Worm (Caenorhabditis elegans) whole organism, mixed stage, embryonic: ENCODE results near the gene clec-6.
A peak's percentile ranks its signal among the peaks of the same experiment; 100 is the strongest.
"Not testable (repeated sequence)": the region's sequence is repeated elsewhere in the genome, so short reads cannot be mapped to it uniquely, and the experiment has no call there.

ENCODE experiments used
- M03D4.4 ChIP-seq: sonication (generic microtip); optimal IDR thresholded peaks from 2 replicates; lab custom pipeline; 2017; ENCODE audit warnings: mild to moderate bottlenecking, missing genetic modification characterization, missing compliant biosample characterization
- bed-3 ChIP-seq: fragments of 200-800 bp; sonication (Bioruptor generic); optimal IDR thresholded peaks from 3 replicates; lab custom pipeline; 2018; ENCODE audit warnings: mild to moderate bottlenecking, missing genetic modification characterization, moderate library complexity, missing compliant biosample characterization
- blmp-1 ChIP-seq: fragments of 150-350 bp; optimal IDR thresholded peaks from 2 replicates; lab custom pipeline; 2014; ENCODE audit warnings: missing biosample characterization, missing genetic modification characterization
- ceh-39 ChIP-seq: fragments of 150-350 bp; optimal IDR thresholded peaks from 2 replicates; lab custom pipeline; 2014; ENCODE audit warnings: missing biosample characterization, missing genetic modification characterization
- ceh-43 ChIP-seq: fragments of 200-800 bp; sonication (Bioruptor generic); optimal IDR thresholded peaks from 2 replicates; lab custom pipeline; 2018; ENCODE audit warnings: mild to moderate bottlenecking, missing genetic modification characterization, moderate library complexity, missing compliant biosample characterization
- ceh-83 ChIP-seq: fragments of 200-800 bp; sonication (Bioruptor generic); optimal IDR thresholded peaks from 2 replicates; lab custom pipeline; 2018; ENCODE audit warnings: mild to moderate bottlenecking, missing genetic modification characterization, missing compliant biosample characterization
- ces-1 ChIP-seq: fragments of 150-350 bp; optimal IDR thresholded peaks from 2 replicates; lab custom pipeline; 2014; ENCODE audit warnings: missing biosample characterization, missing genetic modification reagents, missing genetic modification characterization
- drap-1 ChIP-seq: fragments of 200-800 bp; sonication (Bioruptor generic); optimal IDR thresholded peaks from 3 replicates; lab custom pipeline; 2018; ENCODE audit warnings: mild to moderate bottlenecking, missing genetic modification characterization, missing compliant biosample characterization
- elt-1 ChIP-seq: sonication (generic microtip); optimal IDR thresholded peaks from 2 replicates; lab custom pipeline; 2017; ENCODE audit warnings: missing genetic modification characterization, mild to moderate bottlenecking, missing compliant biosample characterization, antibody characterized with exemption, moderate library complexity, borderline replicate concordance; ENCODE audit not compliant: insufficient read depth
- elt-3 ChIP-seq: fragments of 150-350 bp; optimal IDR thresholded peaks from 2 replicates; lab custom pipeline; 2014; ENCODE audit warnings: missing biosample characterization, missing genetic modification characterization
- flh-1 ChIP-seq: fragments of 200-800 bp; sonication (Bioruptor generic); optimal IDR thresholded peaks from 2 replicates; lab custom pipeline; 2018; ENCODE audit warnings: mild to moderate bottlenecking, missing genetic modification characterization, moderate library complexity, missing compliant biosample characterization
- ham-2 ChIP-seq: fragments of 200-800 bp; sonication (Bioruptor generic); optimal IDR thresholded peaks from 2 replicates; lab custom pipeline; 2018; ENCODE audit warnings: mild to moderate bottlenecking, missing genetic modification characterization, missing compliant biosample characterization
- lin-13 ChIP-seq: fragments of 150-350 bp; optimal IDR thresholded peaks from 2 replicates; lab custom pipeline; 2014; ENCODE audit warnings: missing biosample characterization, missing genetic modification characterization
- lin-32 ChIP-seq: fragments of 200-800 bp; sonication (Bioruptor generic); optimal IDR thresholded peaks from 2 replicates; lab custom pipeline; 2018; ENCODE audit warnings: mild to moderate bottlenecking, missing genetic modification characterization, missing compliant biosample characterization
- lsy-2 ChIP-seq: fragments of 150-350 bp; optimal IDR thresholded peaks from 2 replicates; lab custom pipeline; 2014; ENCODE audit warnings: missing biosample characterization, missing genetic modification characterization
- mab-5 ChIP-seq: fragments of 150-350 bp; optimal IDR thresholded peaks from 2 replicates; lab custom pipeline; 2014; ENCODE audit warnings: missing biosample characterization, missing genetic modification characterization
- mep-1 ChIP-seq: fragments of 150-350 bp; optimal IDR thresholded peaks from 2 replicates; lab custom pipeline; 2017; ENCODE audit warnings: missing biosample characterization, missing genetic modification reagents, missing genetic modification characterization, inconsistent platforms
- mls-2 ChIP-seq: sonication (generic microtip); optimal IDR thresholded peaks from 2 replicates; lab custom pipeline; 2016; ENCODE audit warnings: mild to moderate bottlenecking, missing genetic modification characterization, moderate library complexity, missing compliant biosample characterization
- nhr-12 ChIP-seq: fragments of 150-350 bp; optimal IDR thresholded peaks from 2 replicates; lab custom pipeline; 2014; ENCODE audit warnings: missing biosample characterization, missing genetic modification characterization
- nhr-2 ChIP-seq: fragments of 150-350 bp; optimal IDR thresholded peaks from 2 replicates; lab custom pipeline; 2014; ENCODE audit warnings: missing biosample characterization, missing genetic modification characterization
- nhr-237 ChIP-seq: fragments of 150-350 bp; optimal IDR thresholded peaks from 2 replicates; lab custom pipeline; 2014; ENCODE audit warnings: missing biosample characterization, missing genetic modification characterization
- nhr-28 ChIP-seq: fragments of 150-350 bp; optimal IDR thresholded peaks from 2 replicates; lab custom pipeline; 2014; ENCODE audit warnings: missing biosample characterization, missing genetic modification characterization
- nhr-76 ChIP-seq: sonication (generic microtip); optimal IDR thresholded peaks from 2 replicates; lab custom pipeline; 2017; ENCODE audit warnings: missing biosample characterization, missing genetic modification characterization
- pha-4 ChIP-seq: fragments of 150-350 bp; optimal IDR thresholded peaks from 2 replicates; lab custom pipeline; 2018; ENCODE audit warnings: missing biosample characterization, missing genetic modification reagents, missing genetic modification characterization
- sem-2 ChIP-seq: fragments of 200-800 bp; sonication (Bioruptor generic); optimal IDR thresholded peaks from 2 replicates; lab custom pipeline; 2018; ENCODE audit warnings: mild to moderate bottlenecking, missing genetic modification characterization, missing compliant biosample characterization
- snpc-4 ChIP-seq: fragments of 150-350 bp; optimal IDR thresholded peaks from 2 replicates; lab custom pipeline; 2014; ENCODE audit warnings: missing biosample characterization, missing genetic modification characterization
- sptf-1 ChIP-seq: sonication (generic microtip); optimal IDR thresholded peaks from 2 replicates; lab custom pipeline; 2017; ENCODE audit warnings: mild to moderate bottlenecking, missing genetic modification characterization, moderate library complexity, missing compliant biosample characterization
- tbx-8 ChIP-seq: fragments of 200-800 bp; sonication (Bioruptor generic); optimal IDR thresholded peaks from 2 replicates; lab custom pipeline; 2018; ENCODE audit warnings: mild to moderate bottlenecking, missing genetic modification characterization, moderate library complexity, missing compliant biosample characterization
- unc-120 ChIP-seq: sonication (generic microtip); optimal IDR thresholded peaks from 2 replicates; lab custom pipeline; 2017; ENCODE audit warnings: missing genetic modification characterization, missing compliant biosample characterization; ENCODE audit not compliant: poor library complexity, severe bottlenecking
- zip-8 ChIP-seq: fragments of 150-350 bp; optimal IDR thresholded peaks from 2 replicates; lab custom pipeline; 2014; ENCODE audit warnings: missing biosample characterization, missing genetic modification characterization
- ztf-11 ChIP-seq: fragments of 150-350 bp; optimal IDR thresholded peaks from 2 replicates; lab custom pipeline; 2014; ENCODE audit warnings: missing biosample characterization, missing genetic modification characterization

clec-6 gene

DNA sequence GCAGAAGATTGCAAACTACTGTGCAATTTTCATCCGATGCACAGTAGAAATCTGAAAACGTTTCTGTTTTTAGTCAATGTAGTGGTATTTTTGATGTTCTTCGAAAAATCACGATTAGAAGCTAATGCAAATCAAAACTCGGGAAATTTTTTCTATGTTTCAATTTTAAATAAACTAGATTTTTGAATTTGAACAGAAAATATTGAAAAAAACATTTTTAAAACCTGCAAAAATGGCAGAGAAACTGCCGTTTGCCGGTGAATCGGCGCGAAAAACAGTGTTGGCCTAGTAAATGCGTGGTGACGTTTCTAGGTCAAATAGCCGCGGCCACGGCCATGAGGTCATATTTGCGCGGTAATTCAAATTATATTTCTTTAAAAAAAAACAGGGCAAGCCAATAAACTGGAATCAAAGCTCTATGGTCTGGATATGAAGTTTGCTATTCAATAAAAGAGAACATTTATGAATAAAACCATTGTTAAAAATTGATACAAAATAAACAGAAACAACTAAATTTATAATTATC, 43.0 kb upstream of the clec-6 start, which contains the start of gene set-2:
Gene set-2, minus strand, starts transcription at position 51 of the 526 bp plus-strand sequence.
- TF ChIP-seq sptf-1 (tag; lab: Kevin White, UChicago): peak; percentile 66
- no peak for TF ChIP-seq nhr-12
- peak; percentile 15 for TF ChIP-seq lsy-2 (tag; lab: Kevin White, UChicago)
- peak; percentile 9 for TF ChIP-seq pha-4 (tag; lab: Kevin White, UChicago)
- peak; percentile 21 for TF ChIP-seq ces-1 (GFP tag; lab: Kevin White, UChicago)

DNA sequence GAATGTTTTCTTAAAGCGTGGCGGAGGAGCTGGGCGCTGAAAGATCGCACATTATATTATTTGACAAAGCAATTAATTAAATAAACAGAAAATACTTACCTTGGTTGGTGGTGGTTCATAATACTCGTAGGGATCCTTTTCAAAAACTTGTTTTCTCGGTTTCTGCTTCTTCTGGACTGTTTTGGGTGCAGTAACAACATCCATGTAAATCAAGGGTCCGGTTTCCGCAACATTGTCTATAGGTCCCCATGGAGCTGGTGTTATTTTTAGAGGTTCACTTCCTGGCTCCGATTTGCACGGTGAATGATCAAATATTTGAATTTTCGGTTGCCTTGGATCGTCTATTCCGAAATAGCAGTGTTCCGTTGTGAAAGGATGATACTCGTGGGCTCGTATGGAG, 36.9 kb upstream of the clec-6 start:
- TF ChIP-seq sptf-1 (tag; lab: Kevin White, UChicago) (no peak), nhr-12 (no peak), sem-2 (GFP tag; lab: Kevin White, UChicago) (no peak), blmp-1 (tag; lab: Kevin White, UChicago) (no peak), zip-8 (tag; lab: Kevin White, UChicago) (no peak), drap-1 (GFP tag; lab: Kevin White, UChicago) (no peak), mab-5 (tag; lab: Kevin White, UChicago) (no peak), elt-3 (tag; lab: Kevin White, UChicago) (no peak), snpc-4 (no peak), tbx-8 (no peak), pha-4 (tag; lab: Kevin White, UChicago) (no peak), nhr-76 (tag; lab: Kevin White, UChicago) (no peak), ceh-83 (GFP tag; lab: Kevin White, UChicago) (no peak), elt-1 (tag; lab: Kevin White, UChicago) (no peak), ces-1 (GFP tag; lab: Kevin White, UChicago) (no peak), M03D4.4 (tag; lab: Kevin White, UChicago) (no peak), lin-32 (GFP tag; lab: Kevin White, UChicago) (no peak), nhr-28 (tag; lab: Kevin White, UChicago) (no peak), ztf-11 (no peak), lin-13 (tag; lab: Kevin White, UChicago) (no peak)

DNA sequence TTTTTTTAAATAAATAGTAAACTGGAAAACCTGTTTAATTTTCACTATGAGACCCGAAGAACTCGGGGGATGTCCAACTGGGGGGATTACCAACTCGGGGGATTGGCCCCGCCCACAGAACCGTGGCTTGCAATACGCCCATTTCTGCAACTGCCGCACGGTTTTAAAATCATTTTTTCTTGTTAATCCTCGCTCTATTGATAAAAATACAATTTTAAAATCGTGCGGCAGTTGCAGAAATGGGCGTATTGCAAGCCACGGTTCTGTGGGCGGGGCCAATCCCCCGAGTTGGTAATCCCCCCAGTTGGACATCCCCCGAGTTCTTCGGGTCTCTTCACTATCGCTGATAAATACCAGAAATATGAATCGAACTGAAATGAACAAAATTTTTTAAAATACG, 34.8 kb upstream of the clec-6 start, which contains the start of gene mmab-1:
Gene mmab-1, minus strand, starts transcription at position 95 of the 400 bp plus-strand sequence.
- not testable (repeated sequence) for TF ChIP-seq mls-2 (tag; lab: Kevin White, UChicago); nhr-12; elt-3 (tag; lab: Kevin White, UChicago)

DNA sequence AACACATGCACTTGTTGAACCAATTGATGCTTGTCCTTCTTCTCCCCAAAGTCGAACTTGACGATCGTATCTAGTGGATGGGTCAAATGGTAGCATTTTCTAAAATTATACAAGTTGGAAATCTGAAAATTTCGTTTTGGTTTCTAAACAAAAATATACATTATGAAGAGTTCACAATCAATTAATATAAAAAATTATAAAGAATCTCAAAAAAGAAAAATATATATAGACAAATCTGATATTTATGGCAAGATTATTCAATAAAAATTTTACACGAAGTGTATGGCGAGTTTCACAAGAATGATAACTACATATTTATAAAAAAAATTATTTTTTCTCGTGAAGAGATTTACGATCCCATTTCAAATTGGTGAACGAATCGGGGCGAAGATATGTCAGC, 33.0 kb upstream of the clec-6 start, which contains the start of gene ula-1:
Gene ula-1, minus strand, starts transcription at position 101 of the 400 bp plus-strand sequence.
- TF ChIP-seq ham-2 (GFP tag; lab: Kevin White, UChicago) (no peak), ceh-43 (no peak), nhr-76 (tag; lab: Kevin White, UChicago) (no peak), unc-120 (tag; lab: Kevin White, UChicago) (no peak), tbx-8 (no peak), elt-3 (tag; lab: Kevin White, UChicago) (no peak), sptf-1 (tag; lab: Kevin White, UChicago) (no peak), zip-8 (tag; lab: Kevin White, UChicago) (no peak), nhr-2 (no peak), bed-3 (GFP tag; lab: Kevin White, UChicago) (no peak), ceh-83 (GFP tag; lab: Kevin White, UChicago) (no peak), lin-13 (tag; lab: Kevin White, UChicago) (no peak), mls-2 (tag; lab: Kevin White, UChicago) (no peak), nhr-237 (no peak), ceh-39 (tag; lab: Kevin White, UChicago) (no peak), blmp-1 (tag; lab: Kevin White, UChicago) (no peak)

DNA sequence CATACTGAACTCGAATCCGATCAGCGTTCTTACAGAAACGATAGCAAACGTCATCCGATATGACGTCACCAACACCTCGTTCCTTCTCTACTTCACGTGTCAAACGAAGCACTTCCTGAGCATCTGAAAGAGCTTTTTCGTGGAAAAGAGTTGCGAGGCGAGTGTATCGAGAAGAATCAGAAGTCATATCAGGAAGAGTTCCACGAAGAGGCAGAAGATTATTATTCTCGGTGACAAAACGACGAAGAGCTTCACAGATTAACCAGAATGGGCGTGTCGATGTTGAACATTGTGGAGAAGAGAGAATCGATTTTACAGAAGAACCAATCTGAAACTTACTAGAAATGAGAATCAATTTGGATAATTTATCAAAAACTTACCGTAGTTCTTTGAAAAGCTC, 31.7 kb upstream of the clec-6 start:
- TF ChIP-seq blmp-1 (tag; lab: Kevin White, UChicago): no peak
- TF ChIP-seq nhr-2: no peak
- no peak for TF ChIP-seq nhr-12
- no peak for TF ChIP-seq pha-4 (tag; lab: Kevin White, UChicago)
- TF ChIP-seq nhr-28 (tag; lab: Kevin White, UChicago): no peak
- TF ChIP-seq mep-1 (tag; lab: Kevin White, UChicago): no peak
- TF ChIP-seq unc-120 (tag; lab: Kevin White, UChicago): no peak
- TF ChIP-seq zip-8 (tag; lab: Kevin White, UChicago): no peak
- TF ChIP-seq nhr-237: no peak
- no peak for TF ChIP-seq elt-3 (tag; lab: Kevin White, UChicago)
- no peak for TF ChIP-seq drap-1 (GFP tag; lab: Kevin White, UChicago)
- TF ChIP-seq lin-13 (tag; lab: Kevin White, UChicago): no peak
- TF ChIP-seq flh-1 (GFP tag; lab: Kevin White, UChicago): no peak
- no peak for TF ChIP-seq sptf-1 (tag; lab: Kevin White, UChicago)
- TF ChIP-seq snpc-4: no peak
- no peak for TF ChIP-seq lsy-2 (tag; lab: Kevin White, UChicago)
- no peak for TF ChIP-seq ceh-43
- TF ChIP-seq elt-1 (tag; lab: Kevin White, UChicago): no peak
- TF ChIP-seq nhr-76 (tag; lab: Kevin White, UChicago): no peak
- TF ChIP-seq ceh-39 (tag; lab: Kevin White, UChicago): no peak
